Worm (Caenorhabditis elegans): ENCODE results near the gene cyp-25A4.
"Not testable (repeated sequence)": the region's sequence is repeated elsewhere in the genome, so short reads cannot be mapped to it uniquely, and the experiment has no call there.

Gene cyp-25A4

ce11 chrIII:3852030-3852579 is at the start of gene cyp-25A4:
Gene cyp-25A4 (minus strand): TSS chrIII:3852080.
- TF ChIP-seq lin-1 (GFP tag; IDR thresholded peaks at IDR 0.05) (0 out of 2 replicates have a peak, but pooled peaks have one; percentile 20), lin-38 (GFP tag; IDR thresholded peaks at IDR 0.05) (peak; percentile 86)

DNA sequence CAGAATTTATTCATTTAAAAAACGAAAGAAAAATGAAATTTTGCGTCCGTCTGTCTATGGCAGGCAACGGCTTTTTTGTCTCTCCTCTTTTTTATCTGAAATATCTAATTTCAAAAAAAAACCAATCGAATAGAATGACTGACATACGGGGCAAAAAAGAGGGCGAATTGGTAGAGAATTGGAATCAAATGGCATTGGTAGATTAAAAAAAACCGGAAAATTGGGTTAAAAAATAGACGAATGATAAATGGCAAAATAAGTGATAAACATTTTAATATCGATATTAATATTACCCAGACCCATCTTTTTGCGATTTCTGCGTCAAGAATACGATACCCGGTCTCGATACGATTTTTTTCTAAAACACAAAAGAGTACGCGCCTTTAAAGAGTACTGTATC is 49.7 kb upstream of the cyp-25A4 start, which contains the start of gene tir-1:
TSS of gene tir-1 (minus strand) at position 101 of the 400 bp plus-strand sequence.
- TF ChIP-seq rbr-2 (tag; optimal IDR thresholded peaks at IDR 0.05), result no peak
- no peak for TF ChIP-seq ctbp-1 (GFP tag; IDR thresholded peaks at IDR 0.05)
- no peak for TF ChIP-seq mdl-1 (tag; optimal IDR thresholded peaks at IDR 0.05)
- TF ChIP-seq attf-4 (tag; optimal IDR thresholded peaks at IDR 0.05), result no peak
- no peak for TF ChIP-seq nhr-10 (tag; optimal IDR thresholded peaks at IDR 0.05)
- TF ChIP-seq aha-1 (tag), result no peak
- no peak for TF ChIP-seq T26A8.4 (GFP tag; IDR thresholded peaks at IDR 0.05)
- TF ChIP-seq nhr-42 (GFP tag; IDR thresholded peaks at IDR 0.05), result no peak
- TF ChIP-seq unc-39 (tag; optimal IDR thresholded peaks at IDR 0.05), result no peak
- TF ChIP-seq F37D6.2 (tag; optimal IDR thresholded peaks at IDR 0.05), result no peak
- TF ChIP-seq madf-9 (GFP tag; conservative IDR thresholded peaks at IDR 0.05), result no peak
- no peak for TF ChIP-seq D1046.2 (GFP tag; IDR thresholded peaks at IDR 0.05)
- no peak for TF ChIP-seq daf-12 (tag; optimal IDR thresholded peaks at IDR 0.05)
- no peak for TF ChIP-seq arid-1 (GFP tag; conservative IDR thresholded peaks at IDR 0.05)
- TF ChIP-seq zfp-2 (tag; optimal IDR thresholded peaks at IDR 0.05), result no peak
- no peak for TF ChIP-seq nhr-41 (GFP tag; IDR thresholded peaks at IDR 0.05)
- TF ChIP-seq spr-1 (tag; optimal IDR thresholded peaks at IDR 0.05), result no peak

- TF ChIP-seq Y5F2A.4 (GFP tag; optimal IDR thresholded peaks at IDR 0.05), result no peak
- TF ChIP-seq rbr-2 (tag; optimal IDR thresholded peaks at IDR 0.05), result peak; percentile 16
- TF ChIP-seq aha-1 (tag), result peak; percentile 89
- peak in 1 of 2 experiments; percentile 44 for TF ChIP-seq unc-62 (GFP tag; optimal IDR thresholded peaks at IDR 0.05 in 1 of 2)
- no peak for TF ChIP-seq unc-62 (tag; optimal IDR thresholded peaks at IDR 0.05)
- no peak for TF ChIP-seq nhr-102 (tag; optimal IDR thresholded peaks at IDR 0.05)
- no peak for TF ChIP-seq daf-19 (GFP tag; conservative IDR thresholded peaks at IDR 0.05)
- no peak for TF ChIP-seq egl-43 (GFP tag; IDR thresholded peaks at IDR 0.05)
- no peak for TF ChIP-seq madf-9 (GFP tag; conservative IDR thresholded peaks at IDR 0.05)
- no peak for TF ChIP-seq set-16 (GFP tag; IDR thresholded peaks at IDR 0.05)
- peak; percentile 38 for TF ChIP-seq fkh-10 (GFP tag; optimal IDR thresholded peaks at IDR 0.05)
- no peak for TF ChIP-seq nhr-6 (tag; optimal IDR thresholded peaks at IDR 0.05)
- TF ChIP-seq mep-1 (tag; optimal IDR thresholded peaks at IDR 0.05), result peak; percentile 17
- TF ChIP-seq mdl-1 (tag; optimal IDR thresholded peaks at IDR 0.05), result no peak
- TF ChIP-seq lsy-2 (tag; optimal IDR thresholded peaks at IDR 0.05), result peak; percentile 31 to 65
These were observed 47.0 kb upstream of the cyp-25A4 start for ce11 chrIII:3898850-3899249.

- peak; percentile 23 for TF ChIP-seq aha-1 (tag)
- TF ChIP-seq lim-7 (GFP tag; IDR thresholded peaks at IDR 0.05), result no peak
These were observed 46.5 kb upstream of the cyp-25A4 start for ce11 chrIII:3898354-3898753.

DNA sequence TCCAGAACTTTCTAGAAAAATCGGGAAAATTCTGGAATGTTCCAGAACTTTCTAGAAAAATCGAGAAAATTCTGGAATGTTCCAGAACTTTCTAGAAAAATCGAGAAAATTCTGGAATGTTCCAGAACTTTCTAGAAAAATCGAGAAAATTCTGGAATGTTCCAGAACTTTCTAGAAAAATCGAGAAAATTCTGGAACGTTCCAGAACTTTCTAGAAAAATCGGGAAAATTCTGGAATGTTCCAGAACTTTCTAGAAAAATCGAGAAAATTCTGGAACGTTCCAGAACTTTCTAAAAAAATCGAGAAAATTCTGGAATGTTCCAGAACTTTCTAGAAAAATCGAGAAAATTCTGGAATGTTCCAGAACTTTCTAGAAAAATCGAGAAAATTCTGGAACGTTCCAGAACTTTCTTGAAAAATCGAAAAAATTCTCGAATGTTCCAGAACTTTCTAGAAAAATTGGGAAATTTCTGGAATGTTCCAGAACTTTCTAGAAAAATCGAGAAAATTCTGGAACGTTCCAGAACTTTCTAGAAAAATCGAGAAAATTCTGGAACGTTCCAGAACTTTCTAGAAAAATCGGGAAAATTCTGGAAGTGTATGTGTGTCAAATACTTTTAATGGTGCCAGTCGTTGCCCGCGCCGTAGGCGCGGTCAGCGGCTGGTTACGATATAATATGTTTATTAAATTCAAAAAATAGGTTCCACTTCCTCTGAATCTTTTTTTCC is 45.4 kb upstream of the cyp-25A4 start:
- peak; percentile 74 for TF ChIP-seq vab-7 (GFP tag; IDR thresholded peaks at IDR 0.05)
- peak; percentile 73; the same call in 1 of the 2 replicates for TF ChIP-seq ZK337.2 (GFP tag; IDR thresholded peaks at IDR 0.05)
- TF ChIP-seq lim-7 (GFP tag; IDR thresholded peaks at IDR 0.05), result peak; percentile 86
- peak; percentile 44 to 91; a peak in 2 of 4 replicates for TF ChIP-seq madf-5 (GFP tag; IDR thresholded peaks at IDR 0.05)
- 0 out of 2 replicates have a peak, but pooled peaks have one; percentile 46 for TF ChIP-seq php-3 (GFP tag; IDR thresholded peaks at IDR 0.05)
- peak; percentile 83 for TF ChIP-seq arid-1 (GFP tag; conservative IDR thresholded peaks at IDR 0.05)
- peak; percentile 89 for TF ChIP-seq snpc-1.2 (GFP tag; IDR thresholded peaks at IDR 0.05)
- peak; percentile 98 for TF ChIP-seq mdt-29 (GFP tag; IDR thresholded peaks at IDR 0.05)
- peak; percentile 72; the same call in 1 of the 2 replicates for TF ChIP-seq D1046.2 (GFP tag; IDR thresholded peaks at IDR 0.05)
- peak; percentile 72 for TF ChIP-seq zfp-3 (GFP tag; conservative IDR thresholded peaks at IDR 0.05)
- TF ChIP-seq F26F4.8 (GFP tag; conservative IDR thresholded peaks at IDR 0.05), result peak; percentile 73
- TF ChIP-seq pha-4 (GFP tag; IDR thresholded peaks at IDR 0.05), result peak; percentile 74
- not testable (repeated sequence) for TF ChIP-seq pha-4 (tag; optimal IDR thresholded peaks at IDR 0.05)
- peak; percentile 56 for TF ChIP-seq ctbp-1 (GFP tag; IDR thresholded peaks at IDR 0.05)
- peak; percentile 92; the same call in 1 of the 2 replicates for TF ChIP-seq Y75B8A.6 (GFP tag; IDR thresholded peaks at IDR 0.05)
- TF ChIP-seq dmd-8 (GFP tag; IDR thresholded peaks at IDR 0.05), result peak; percentile 79
